Worm (Caenorhabditis elegans) whole organism, young adult: ENCODE measurements around the gene clec-219.

Source experiments
- attf-3 ChIP-seq: fragments of 200-800 bp; sonication (Bioruptor generic); conservative IDR thresholded peaks from 2 replicates; pipeline ENCODE4 v1.3.6; 2022; ENCODE audit warnings: missing genetic modification reagents, missing genetic modification characterization, missing compliant biosample characterization
- mes-4 ChIP-seq: sonication (generic microtip); optimal IDR thresholded peaks from 2 replicates; lab custom pipeline; 2016; ENCODE audit warnings: missing genotype, missing genetic modification characterization, missing compliant biosample characterization
- nfya-1 ChIP-seq: sonication (generic microtip); optimal IDR thresholded peaks from 2 replicates; lab custom pipeline; 2017; ENCODE audit warnings: antibody characterized with exemption, missing compliant biosample characterization, missing genetic modification characterization, borderline replicate concordance; ENCODE audit not compliant: insufficient read depth
- snpc-1.1 ChIP-seq: sonication (generic microtip); optimal IDR thresholded peaks from 2 replicates; lab custom pipeline; 2017; ENCODE audit warnings: missing genetic modification characterization, mild to moderate bottlenecking, missing compliant biosample characterization, antibody characterized with exemption, moderate library complexity, missing genotype, missing genetic modification reagents; ENCODE audit not compliant: insufficient read depth
- snpc-4 ChIP-seq, 5 experiments: fragments of 150-350 bp in 1 of 5; sonication (generic microtip) in 4 of 5; optimal IDR thresholded peaks; 2 replicates each; lab custom pipeline; 2014 to 2018; ENCODE audit warnings: missing genetic modification characterization in 5 of 5, missing biosample characterization in 3 of 5, antibody characterized with exemption in 2 of 5, mild to moderate bottlenecking in 2 of 5, missing compliant biosample characterization in 2 of 5, missing genotype in 2 of 5, moderate library complexity in 2 of 5, missing genetic modification reagents in 1 of 5
- unc-130 ChIP-seq: sonication (generic microtip); optimal IDR thresholded peaks from 2 replicates; lab custom pipeline; 2016; ENCODE audit warnings: missing genetic modification reagents, missing genetic modification characterization, missing compliant biosample characterization
- unc-62 ChIP-seq: fragments of 150-350 bp; optimal IDR thresholded peaks from 2 replicates; lab custom pipeline; 2014; ENCODE audit warnings: missing biosample characterization, missing genetic modification reagents, missing genetic modification characterization
- ztf-25 ChIP-seq: fragments of 200-800 bp; sonication (Bioruptor generic); IDR thresholded peaks from 2 replicates; pipeline ENCODE4 v1.3.6; 2022; ENCODE audit warnings: missing genetic modification reagents, missing genetic modification characterization, missing compliant biosample characterization
- ztf-6 ChIP-seq: fragments of 200-800 bp; sonication (Bioruptor generic); IDR thresholded peaks from 2 replicates; pipeline ENCODE4 v1.3.6; 2022; ENCODE audit warnings: missing genetic modification reagents, missing genetic modification characterization, missing compliant biosample characterization

- TF ChIP-seq snpc-1.1 (tag; lab: Kevin White, UChicago) (no peak), unc-62 (GFP tag; lab: Kevin White, UChicago) (no peak), ztf-25 (GFP tag; lab: Robert Waterston, UW) (no peak), unc-130 (no peak), ztf-6 (GFP tag; lab: Robert Waterston, UW) (no peak), snpc-4 (GFP tag; optimal IDR thresholded peaks at IDR 0.05; lab: Kevin White, UChicago) (no peak), snpc-4 (tag; optimal IDR thresholded peaks at IDR 0.05; lab: Kevin White, UChicago) (no peak), mes-4 (tag; lab: Kevin White, UChicago) (no peak), nfya-1 (tag; lab: Kevin White, UChicago) (no peak), attf-3 (GFP tag; lab: Robert Waterston, UW) (no peak)
Observed at ce11 chrV:8307013-8307412, 11.2 kb upstream of the clec-219 start.
